Fruit fly (Drosophila melanogaster) whole organism, prepupa: ENCODE data around the gene Tsp29Fa.

Source experiments
- CG10631 ChIP-seq: fragments of 200-800 bp; sonication (Bioruptor generic); optimal IDR thresholded peaks from 2 replicates; lab custom pipeline; 2016; ENCODE audit warnings: missing biosample characterization, missing genetic modification characterization
- CG11294 ChIP-seq: fragments of 200-800 bp; sonication (Bioruptor generic); IDR thresholded peaks from 2 replicates; pipeline ENCODE4 v1.3.6; 2022; ENCODE audit warnings: missing biosample characterization, missing genetic modification characterization
- CG15336 ChIP-seq: fragments of 200-800 bp; sonication (Bioruptor generic); IDR thresholded peaks from 2 replicates; pipeline ENCODE4 v1.3.6; 2022; ENCODE audit warnings: missing biosample characterization, missing genetic modification characterization
- CG1621 ChIP-seq: fragments of 200-800 bp; sonication (Bioruptor generic); optimal IDR thresholded peaks from 3 replicates; lab custom pipeline; 2018; ENCODE audit warnings: missing biosample characterization, mild to moderate bottlenecking, missing genetic modification characterization
- CG3032 ChIP-seq: fragments of 200-800 bp; optimal IDR thresholded peaks from 2 replicates; lab custom pipeline; 2019; ENCODE audit warnings: missing biosample characterization, mild to moderate bottlenecking, missing genetic modification characterization, moderate library complexity
- CG31627 ChIP-seq: fragments of 200-800 bp; sonication (Bioruptor generic); optimal IDR thresholded peaks from 3 replicates; lab custom pipeline; 2016; ENCODE audit warnings: missing biosample characterization, missing genetic modification characterization
- CG34406 ChIP-seq: fragments of 200-800 bp; sonication (Bioruptor generic); optimal IDR thresholded peaks from 3 replicates; lab custom pipeline; 2016; ENCODE audit warnings: missing biosample characterization, missing genetic modification characterization
- CG3919 ChIP-seq: fragments of 200-800 bp; sonication (Bioruptor generic); optimal IDR thresholded peaks from 3 replicates; lab custom pipeline; 2016; ENCODE audit warnings: missing biosample characterization, missing genetic modification characterization
- CG4318 ChIP-seq: fragments of 200-800 bp; sonication (Bioruptor generic); optimal IDR thresholded peaks from 3 replicates; lab custom pipeline; 2017; ENCODE audit warnings: missing biosample characterization, mild to moderate bottlenecking, missing genetic modification characterization
- CG6163 ChIP-seq: fragments of 200-800 bp; sonication (Bioruptor generic); IDR thresholded peaks from 3 replicates; pipeline ENCODE4 v1.3.6; 2022; ENCODE audit warnings: missing biosample characterization, missing genetic modification characterization
- CG6792 ChIP-seq: fragments of 200-800 bp; sonication (Bioruptor generic); optimal IDR thresholded peaks from 3 replicates; lab custom pipeline; 2016; ENCODE audit warnings: missing biosample characterization, missing genetic modification characterization
- CG6808 ChIP-seq: fragments of 200-800 bp; sonication (Bioruptor generic); optimal IDR thresholded peaks from 3 replicates; lab custom pipeline; 2017; ENCODE audit warnings: missing biosample characterization, missing genetic modification characterization, mild to moderate bottlenecking, moderate library complexity, missing genetic modification reagents
- CG6854 ChIP-seq: fragments of 200-800 bp; sonication (Bioruptor generic); optimal IDR thresholded peaks from 2 replicates; lab custom pipeline; 2017; ENCODE audit warnings: missing biosample characterization, mild to moderate bottlenecking, missing genetic modification characterization
- CG8319 ChIP-seq: fragments of 200-800 bp; sonication (Bioruptor generic); optimal IDR thresholded peaks from 3 replicates; lab custom pipeline; 2016; ENCODE audit warnings: missing biosample characterization, missing genetic modification characterization
- CG8632 ChIP-seq: fragments of 200-800 bp; sonication (Bioruptor generic); optimal IDR thresholded peaks from 3 replicates; lab custom pipeline; 2016; ENCODE audit warnings: missing biosample characterization, missing genetic modification characterization
- CG9139 ChIP-seq: fragments of 200-800 bp; sonication (Bioruptor generic); optimal IDR thresholded peaks from 3 replicates; lab custom pipeline; 2017; ENCODE audit warnings: missing biosample characterization, mild to moderate bottlenecking, missing genetic modification characterization
- Eip75B ChIP-seq: fragments of 200-800 bp; sonication (Bioruptor generic); optimal IDR thresholded peaks from 3 replicates; lab custom pipeline; 2016; ENCODE audit warnings: missing biosample characterization, missing genetic modification characterization
- Eip78C ChIP-seq: fragments of 200-800 bp; sonication (Bioruptor generic); peaks from one replicate; lab custom pipeline; 2016; ENCODE audit warnings: missing biosample characterization, missing genetic modification characterization
- Eip93F ChIP-seq: fragments of 200-800 bp; sonication (Bioruptor generic); optimal IDR thresholded peaks from 2 replicates; lab custom pipeline; 2016; ENCODE audit warnings: missing biosample characterization, mild to moderate bottlenecking, missing genetic modification characterization
- Ets21C ChIP-seq: fragments of 200-800 bp; sonication (Bioruptor generic); optimal IDR thresholded peaks from 3 replicates; lab custom pipeline; 2016; ENCODE audit warnings: missing biosample characterization, missing genetic modification characterization
- Ets96B ChIP-seq: fragments of 200-800 bp; optimal IDR thresholded peaks from 2 replicates; lab custom pipeline; 2019; ENCODE audit warnings: missing biosample characterization, mild to moderate bottlenecking, missing genetic modification characterization, moderate library complexity
- Gug ChIP-seq: fragments of 200-800 bp; sonication (Bioruptor generic); IDR thresholded peaks from 2 replicates; pipeline ENCODE4 v1.3.6; 2022; ENCODE audit warnings: missing biosample characterization, missing genetic modification characterization
- Hr39 ChIP-seq: fragments of 200-800 bp; sonication (Bioruptor generic); optimal IDR thresholded peaks from 2 replicates; lab custom pipeline; 2016; ENCODE audit warnings: missing biosample characterization, missing genetic modification characterization
- Hr4 ChIP-seq: fragments of 200-800 bp; sonication (Bioruptor generic); optimal IDR thresholded peaks from 3 replicates; lab custom pipeline; 2016; ENCODE audit warnings: missing biosample characterization, missing genetic modification characterization
- Lpt ChIP-seq: fragments of 200-800 bp; sonication (Bioruptor generic); optimal IDR thresholded peaks from 3 replicates; lab custom pipeline; 2016; ENCODE audit warnings: missing biosample characterization, missing genetic modification characterization
- Met ChIP-seq: fragments of 200-800 bp; sonication (Bioruptor generic); optimal IDR thresholded peaks from 3 replicates; lab custom pipeline; 2016; ENCODE audit warnings: missing biosample characterization, missing genetic modification characterization
- OdsH ChIP-seq: fragments of 200-800 bp; sonication (Bioruptor generic); optimal IDR thresholded peaks from 3 replicates; lab custom pipeline; 2016; ENCODE audit warnings: missing biosample characterization, missing genetic modification characterization
- Smox ChIP-seq: fragments of 200-800 bp; sonication (Bioruptor generic); optimal IDR thresholded peaks from 3 replicates; lab custom pipeline; 2016; ENCODE audit warnings: missing biosample characterization, missing genetic modification characterization
- Sox102F ChIP-seq: fragments of 200-800 bp; sonication (Bioruptor generic); optimal IDR thresholded peaks from 2 replicates; lab custom pipeline; 2016; ENCODE audit warnings: missing biosample characterization, mild to moderate bottlenecking, missing genetic modification characterization
- Sox14 ChIP-seq: fragments of 200-800 bp; sonication (Bioruptor generic); optimal IDR thresholded peaks from 3 replicates; lab custom pipeline; 2016; ENCODE audit warnings: missing biosample characterization, missing genetic modification characterization
- Sox15 ChIP-seq: fragments of 200-800 bp; sonication (Bioruptor generic); optimal IDR thresholded peaks from 3 replicates; lab custom pipeline; 2016; ENCODE audit warnings: missing biosample characterization, missing genetic modification characterization
- achi ChIP-seq: fragments of 200-800 bp; sonication (Bioruptor generic); optimal IDR thresholded peaks from 3 replicates; lab custom pipeline; 2016; ENCODE audit warnings: missing biosample characterization, missing genetic modification characterization
- acj6 ChIP-seq: fragments of 200-800 bp; sonication (Bioruptor generic); optimal IDR thresholded peaks from 3 replicates; lab custom pipeline; 2016; ENCODE audit warnings: missing biosample characterization, missing genetic modification characterization
- cyc ChIP-seq: fragments of 200-800 bp; sonication (Bioruptor generic); optimal IDR thresholded peaks from 3 replicates; lab custom pipeline; 2016; ENCODE audit warnings: missing biosample characterization, missing genetic modification characterization
- dac ChIP-seq: fragments of 200-800 bp; sonication (Bioruptor generic); optimal IDR thresholded peaks from 2 replicates; lab custom pipeline; 2017; ENCODE audit warnings: missing biosample characterization, mild to moderate bottlenecking, missing genetic modification characterization
- dsx ChIP-seq: fragments of 200-800 bp; optimal IDR thresholded peaks from 3 replicates; lab custom pipeline; 2019; ENCODE audit warnings: missing biosample characterization, mild to moderate bottlenecking, missing genetic modification characterization, moderate library complexity; ENCODE audit not compliant: poor library complexity, severe bottlenecking
- esn ChIP-seq: fragments of 200-800 bp; sonication (Bioruptor generic); optimal IDR thresholded peaks from 2 replicates; lab custom pipeline; 2016; ENCODE audit warnings: missing biosample characterization, mild to moderate bottlenecking, missing genetic modification characterization, moderate library complexity
- fd59A ChIP-seq: fragments of 200-800 bp; sonication (Bioruptor generic); optimal IDR thresholded peaks from 2 replicates; lab custom pipeline; 2017; ENCODE audit warnings: missing biosample characterization, mild to moderate bottlenecking, missing genetic modification characterization, missing genetic modification reagents
- fd85E ChIP-seq: fragments of 200-800 bp; sonication (Bioruptor generic); optimal IDR thresholded peaks from 3 replicates; lab custom pipeline; 2016; ENCODE audit warnings: missing biosample characterization, missing genetic modification characterization
- lz ChIP-seq: fragments of 200-800 bp; sonication (Bioruptor generic); optimal IDR thresholded peaks from 3 replicates; lab custom pipeline; 2016; ENCODE audit warnings: missing biosample characterization, missing genetic modification characterization
- salr ChIP-seq, 2 experiments: fragments of 200-800 bp; sonication (Bioruptor generic); optimal IDR thresholded peaks; 3 replicates each; lab custom pipeline; 2016 to 2018; ENCODE audit warnings: missing biosample characterization in 2 of 2, missing genetic modification characterization in 2 of 2, mild to moderate bottlenecking in 1 of 2
- spab ChIP-seq: fragments of 200-800 bp; sonication (Bioruptor generic); optimal IDR thresholded peaks from 2 replicates; lab custom pipeline; 2017; ENCODE audit warnings: missing biosample characterization, mild to moderate bottlenecking, missing genetic modification characterization, missing genetic modification reagents
- ss ChIP-seq, 2 experiments: fragments of 200-800 bp; sonication (Bioruptor generic); optimal IDR thresholded peaks; 2 replicates in 1 of 2; 3 replicates in 1 of 2; lab custom pipeline; 2017 to 2018; ENCODE audit warnings: mild to moderate bottlenecking in 2 of 2, missing biosample characterization in 2 of 2, missing genetic modification characterization in 2 of 2, moderate library complexity in 1 of 2
- svp ChIP-seq: fragments of 200-800 bp; sonication (Bioruptor generic); peaks from one replicate; lab custom pipeline; 2016; ENCODE audit warnings: missing biosample characterization, missing genetic modification characterization
- topi ChIP-seq: fragments of 200-800 bp; sonication (Bioruptor generic); optimal IDR thresholded peaks from 3 replicates; lab custom pipeline; 2016; ENCODE audit warnings: missing biosample characterization, missing genetic modification characterization
- vri ChIP-seq: fragments of 200-800 bp; sonication (Bioruptor generic); optimal IDR thresholded peaks from 3 replicates; lab custom pipeline; 2016; ENCODE audit warnings: missing biosample characterization, mild to moderate bottlenecking, missing genetic modification characterization

The Tsp29Fa gene

dm6 chr2L:8901882-8902281, 31.9 kb upstream of the Tsp29Fa start:
- TF ChIP-seq Ets21C (GFP tag; lab: Kevin White, UChicago) (no peak), fd85E (GFP tag; lab: Kevin White, UChicago) (no peak), Eip75B (no peak), CG3919 (no peak), fd59A (GFP tag; lab: Kevin White, UChicago) (no peak), CG11294 (no peak)

DNA sequence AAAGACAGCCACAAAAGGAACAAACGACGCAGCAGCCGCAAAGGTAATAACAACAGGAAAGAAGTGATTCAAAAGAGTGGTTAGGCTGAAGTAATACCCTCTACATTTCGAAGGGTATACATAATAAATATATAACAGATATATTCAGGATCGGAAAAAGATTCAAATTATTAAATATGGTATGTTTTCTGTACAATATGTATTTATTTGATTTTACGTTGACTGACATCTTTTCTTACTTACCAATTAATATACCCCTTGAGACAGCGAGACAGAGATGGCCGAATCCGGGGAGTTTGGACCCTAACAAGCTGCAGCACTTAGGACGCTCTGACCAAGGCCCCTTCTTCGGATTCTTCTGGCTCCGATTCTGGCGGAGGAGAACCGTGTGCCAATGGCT, 27.5 kb upstream of the Tsp29Fa start:
- TF ChIP-seq esn (GFP tag; lab: Kevin White, UChicago) (peak; percentile 43), CG6163 (GFP tag; lab: Robert Waterston, UW) (no peak), CG4318 (GFP tag; lab: Kevin White, UChicago) (no peak), vri (GFP tag; lab: Kevin White, UChicago) (peak; percentile 17), CG8632 (GFP tag; lab: Kevin White, UChicago) (no peak), CG6792 (GFP tag; lab: Kevin White, UChicago) (peak; percentile 10), acj6 (no peak), OdsH (GFP tag; lab: Kevin White, UChicago) (no peak), Ets96B (tag; lab: Kevin White, UChicago) (peak; percentile 52), CG8319 (GFP tag; lab: Kevin White, UChicago) (no peak), CG6808 (peak; percentile 26), svp (GFP tag; lab: Kevin White, UChicago) (peak; percentile 75), CG6854 (GFP tag; lab: Kevin White, UChicago) (no peak), ss (GFP tag; optimal IDR thresholded peaks at IDR 0.05; lab: Kevin White, UChicago) (no peak), lz (GFP tag; lab: Kevin White, UChicago) (peak; percentile 29), Sox15 (GFP tag; lab: Kevin White, UChicago) (no peak), CG11294 (no peak), Smox (peak; percentile 52), spab (GFP tag; lab: Kevin White, UChicago) (peak; percentile 29), fd59A (GFP tag; lab: Kevin White, UChicago) (no peak), Lpt (GFP tag; lab: Kevin White, UChicago) (no peak), Sox102F (peak; percentile 8), CG15336 (GFP tag; lab: Robert Waterston, UW) (no peak), Gug (no peak), CG31627 (GFP tag; lab: Kevin White, UChicago) (no peak), achi (peak; percentile 16), Eip75B (peak; percentile 27), dsx (no peak), CG3032 (tag; lab: Kevin White, UChicago) (peak; percentile 49), dac (GFP tag; lab: Kevin White, UChicago) (no peak), CG10631 (peak; percentile 26), Met (GFP tag; lab: Kevin White, UChicago) (peak; percentile 55), CG9139 (GFP tag; lab: Kevin White, UChicago) (no peak), Eip78C (peak; percentile 78), CG3919 (peak; percentile 19), Sox14 (GFP tag; lab: Kevin White, UChicago) (peak; percentile 0), Ets21C (GFP tag; lab: Kevin White, UChicago) (no peak), CG34406 (GFP tag; lab: Kevin White, UChicago) (no peak), Eip93F (GFP tag; lab: Kevin White, UChicago) (no peak), topi (GFP tag; lab: Kevin White, UChicago) (peak; percentile 53), CG1621 (tag; lab: Kevin White, UChicago) (peak; percentile 12), Hr39 (GFP tag; lab: Kevin White, UChicago) (peak; percentile 6), salr (GFP tag; optimal IDR thresholded peaks at IDR 0.05; lab: Kevin White, UChicago) (peak in 1 of 2 experiments; percentile 35), cyc (GFP tag; lab: Kevin White, UChicago) (peak; percentile 38), Hr4 (GFP tag; lab: Kevin White, UChicago) (no peak)
